Fruit fly (Drosophila melanogaster): ENCODE data around the gene CG13403.

- TF ChIP-seq CG14711 (tag; optimal IDR thresholded peaks at IDR 0.05) (no peak), Mnt (GFP tag; optimal IDR thresholded peaks at IDR 0.05) (no peak), CG7101 (tag; optimal IDR thresholded peaks at IDR 0.05) (no peak), CG1620 (GFP tag; optimal IDR thresholded peaks at IDR 0.05) (no peak), tj (GFP tag; optimal IDR thresholded peaks at IDR 0.05) (no peak), pad (GFP tag; optimal IDR thresholded peaks at IDR 0.05) (no peak), Hr96 (GFP tag; optimal IDR thresholded peaks at IDR 0.05) (no peak), kay (GFP tag; ENCODE audit: borderline replicate concordance) (no peak), CG11617 (GFP tag; optimal IDR thresholded peaks at IDR 0.05) (no peak), cnc (optimal IDR thresholded peaks at IDR 0.05) (no peak), CG7045 (GFP tag; optimal IDR thresholded peaks at IDR 0.05) (no peak), CG5204 (GFP tag; optimal IDR thresholded peaks at IDR 0.05) (no peak), bab1 (GFP tag; optimal IDR thresholded peaks at IDR 0.05) (no peak)
These were observed 4.9 kb downstream of the CG13403 start, which contains the start of gene CG12481 for dm6 chrX:14186953-14187352.

All from whole organism, adult.